Worm (Caenorhabditis elegans): ENCODE measurements around the gene mut-15.

mut-15 gene

DNA sequence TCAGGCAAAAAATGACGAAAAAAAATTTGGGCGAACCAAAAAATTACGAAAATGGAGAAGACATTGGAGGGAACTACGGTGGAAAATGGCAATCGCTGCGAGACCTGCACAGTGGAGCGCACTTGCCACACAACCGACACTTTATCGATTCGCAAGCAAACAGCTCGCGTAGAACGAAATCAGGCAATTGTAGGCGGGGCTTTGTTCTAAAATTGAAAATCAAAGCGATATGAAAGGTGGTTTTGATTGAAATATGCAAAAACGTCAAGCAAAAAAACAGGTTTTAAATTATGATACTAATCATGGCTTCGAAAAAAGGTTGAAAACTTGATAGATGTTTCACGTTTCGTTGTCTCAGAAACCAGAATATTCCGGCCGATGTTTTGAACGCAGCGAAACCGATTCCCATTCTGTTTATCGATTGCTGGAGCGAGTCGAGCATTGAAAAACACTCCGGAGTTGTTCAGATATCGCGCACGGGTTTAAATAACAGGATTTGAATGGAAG lies at the start of gene mut-15, which contains the start of gene fib-1:
TSS of gene mut-15 (plus strand) at position 360 of the 507 bp plus-strand sequence.
TSS of gene fib-1 (minus strand) at position 40 of the 507 bp plus-strand sequence.
- TF ChIP-seq isw-1 (GFP tag; IDR thresholded peaks at IDR 0.05) (peak; percentile 96), sox-4 (tag; optimal IDR thresholded peaks at IDR 0.05) (peak; percentile 87), ces-1 (GFP tag; optimal IDR thresholded peaks at IDR 0.05) (no peak), irx-1 (tag; optimal IDR thresholded peaks at IDR 0.05) (peak; percentile 85), vab-15 (tag; optimal IDR thresholded peaks at IDR 0.05) (peak; percentile 92), Y116A8C.19 (tag; optimal IDR thresholded peaks at IDR 0.05; ENCODE audit: borderline replicate concordance) (peak; percentile 40), nhr-77 (tag; optimal IDR thresholded peaks at IDR 0.05) (peak; percentile 91), nhr-20 (tag; optimal IDR thresholded peaks at IDR 0.05) (peak; percentile 96), unc-62 (GFP tag; optimal IDR thresholded peaks at IDR 0.05) (no peak), C34B4.2 (tag; optimal IDR thresholded peaks at IDR 0.05) (no peak), pqm-1 (tag; optimal IDR thresholded peaks at IDR 0.05) (no peak), aly-2 (tag; optimal IDR thresholded peaks at IDR 0.05) (peak; percentile 33), nhr-19 (GFP tag; conservative IDR thresholded peaks at IDR 0.05) (peak; percentile 92), ztf-4 (tag; optimal IDR thresholded peaks at IDR 0.05) (peak; percentile 72), nhr-237 (tag; optimal IDR thresholded peaks at IDR 0.05) (peak; percentile 53), unc-30 (tag; optimal IDR thresholded peaks at IDR 0.05) (no peak), pax-3 (tag; optimal IDR thresholded peaks at IDR 0.05) (peak; percentile 99), lin-39 (tag; optimal IDR thresholded peaks at IDR 0.05) (peak; percentile 59), lin-35 (GFP tag; optimal IDR thresholded peaks at IDR 0.05) (peak; percentile 90 to 92), efl-3 (GFP tag; optimal IDR thresholded peaks at IDR 0.05) (peak; percentile 54), ceh-8 (GFP tag; optimal IDR thresholded peaks at IDR 0.05) (peak; percentile 82), nhr-71 (tag; optimal IDR thresholded peaks at IDR 0.05) (peak; percentile 96), ets-5 (GFP tag; IDR thresholded peaks at IDR 0.05) (no peak), ceh-88 (GFP tag; IDR thresholded peaks at IDR 0.05) (peak; percentile 77), mab-9 (GFP tag; IDR thresholded peaks at IDR 0.05) (peak; percentile 82), C04F5.9 (tag; optimal IDR thresholded peaks at IDR 0.05) (peak; percentile 90), ceh-82 (tag; optimal IDR thresholded peaks at IDR 0.05) (peak; percentile 88 to 97 (median 90)), pag-3 (tag; optimal IDR thresholded peaks at IDR 0.05; ENCODE audit: borderline replicate concordance, insufficient read depth) (peak; percentile 71), sup-37 (GFP tag; optimal IDR thresholded peaks at IDR 0.05) (peak; percentile 53), elt-3 (tag; optimal IDR thresholded peaks at IDR 0.05) (peak in 4 of 6 experiments; percentile 45 to 85 (median 66)), hpl-2 (GFP tag; optimal IDR thresholded peaks at IDR 0.05) (peak; percentile 65), alr-1 (tag; optimal IDR thresholded peaks at IDR 0.05; ENCODE audit: borderline replicate concordance) (no peak), elt-2 (tag; optimal IDR thresholded peaks at IDR 0.05) (peak; percentile 68), zip-4 (GFP tag; optimal IDR thresholded peaks at IDR 0.05) (peak; percentile 67), ama-1 (optimal IDR thresholded peaks at IDR 0.05) (peak; percentile 6), snu-23 (GFP tag; optimal IDR thresholded peaks at IDR 0.05) (peak; percentile 97), tbx-2 (tag; optimal IDR thresholded peaks at IDR 0.05) (peak; percentile 93), fkh-4 (tag; optimal IDR thresholded peaks at IDR 0.05; ENCODE audit: borderline replicate concordance) (peak; percentile 81), efl-1 (optimal IDR thresholded peaks at IDR 0.05) (peak; percentile 91 to 95), efl-1 (GFP tag; optimal IDR thresholded peaks at IDR 0.05 in 1 of 2) (peak; percentile 84 to 98), mep-1 (tag; optimal IDR thresholded peaks at IDR 0.05) (peak; percentile 94), nhr-12 (tag; optimal IDR thresholded peaks at IDR 0.05) (no peak), dpl-1 (GFP tag; optimal IDR thresholded peaks at IDR 0.05) (peak; percentile 85 to 87 (median 85)), lin-13 (GFP tag; optimal IDR thresholded peaks at IDR 0.05) (peak; percentile 88), fkh-10 (GFP tag; optimal IDR thresholded peaks at IDR 0.05) (peak; percentile 74), xbp-1 (tag; optimal IDR thresholded peaks at IDR 0.05) (peak; percentile 94), nhr-28 (tag; optimal IDR thresholded peaks at IDR 0.05) (no peak), F16B12.6 (tag; optimal IDR thresholded peaks at IDR 0.05) (peak; percentile 57), aha-1 (tag; optimal IDR thresholded peaks at IDR 0.05) (peak; percentile 2), hlh-17 (GFP tag; optimal IDR thresholded peaks at IDR 0.05; ENCODE audit: borderline replicate concordance) (no peak), nhr-84 (tag; optimal IDR thresholded peaks at IDR 0.05) (no peak), C16A3.4 (tag; optimal IDR thresholded peaks at IDR 0.05) (peak; percentile 96), zag-1 (tag; optimal IDR thresholded peaks at IDR 0.05) (peak; percentile 21)
